Worm (Caenorhabditis elegans) whole organism, midembryonic: ENCODE data around the gene hda-6.

Experiments
- flt-1 ChIP-seq: fragments of 200-800 bp; sonication (Bioruptor generic); IDR thresholded peaks from 2 replicates; pipeline ENCODE4 v1.3.6; 2022; ENCODE audit warnings: missing genetic modification characterization, missing compliant biosample characterization
- ztf-29 ChIP-seq: fragments of 200-800 bp; sonication (Bioruptor generic); IDR thresholded peaks from 2 replicates; pipeline ENCODE4 v1.3.6; 2022; ENCODE audit warnings: missing genetic modification reagents, missing genetic modification characterization, missing compliant biosample characterization

DNA sequence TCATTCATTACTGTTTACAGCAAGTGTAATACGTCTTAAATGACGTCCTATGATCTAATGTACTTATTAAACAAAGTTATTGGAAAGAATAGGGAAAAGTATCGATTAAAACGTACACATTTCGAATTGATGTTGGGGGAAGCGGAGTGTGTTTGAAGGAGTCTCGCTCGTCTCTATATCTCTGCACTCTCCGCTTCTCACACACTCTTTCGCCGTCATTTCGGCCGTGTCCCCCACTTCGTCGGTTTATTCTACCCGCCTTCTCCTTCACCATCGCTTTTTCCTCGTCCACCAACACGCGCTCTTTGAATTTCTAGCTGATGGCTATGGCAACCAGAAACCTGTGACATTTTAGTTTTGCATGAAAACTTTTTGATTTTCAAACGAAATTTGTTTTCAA lies 4.8 kb upstream of the hda-6 start:
- TF ChIP-seq ztf-29 (GFP tag; lab: Robert Waterston, UW) (no peak), flt-1 (GFP tag; lab: Robert Waterston, UW) (no peak)
